Worm (Caenorhabditis elegans): ENCODE data around the gene col-12.

DNA sequence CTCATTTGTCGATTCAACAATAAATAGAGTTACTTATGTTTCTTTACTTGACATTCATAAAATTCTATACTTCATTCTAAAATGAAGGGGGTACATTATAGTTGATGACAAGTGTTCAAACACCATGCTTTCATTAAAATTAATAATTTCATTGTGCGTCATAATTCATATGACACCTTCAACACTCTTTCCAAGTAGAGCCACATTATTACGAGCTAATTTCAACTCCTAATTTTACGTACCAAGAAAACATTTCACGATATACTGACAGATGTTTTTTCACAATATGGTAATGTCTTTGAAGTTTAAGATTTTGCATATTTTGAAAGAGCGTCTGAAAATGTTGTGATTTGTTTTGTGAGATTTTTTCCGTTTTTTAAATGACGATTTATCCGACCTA lies 40.5 kb upstream of the col-12 start:
- TF ChIP-seq tbx-37 (GFP tag; conservative IDR thresholded peaks at IDR 0.05) (no peak), flt-1 (GFP tag; IDR thresholded peaks at IDR 0.05) (no peak), aly-1 (tag; optimal IDR thresholded peaks at IDR 0.05) (no peak), tbx-11 (GFP tag; IDR thresholded peaks at IDR 0.05) (no peak), ama-1 (optimal IDR thresholded peaks at IDR 0.05) (no peak), hmbx-1 (tag; optimal IDR thresholded peaks at IDR 0.05) (no peak), ets-7 (tag; optimal IDR thresholded peaks at IDR 0.05) (no peak), scrt-1 (GFP tag; IDR thresholded peaks at IDR 0.05) (no peak), F13C5.2 (tag; optimal IDR thresholded peaks at IDR 0.05) (no peak), ceh-36 (tag; optimal IDR thresholded peaks at IDR 0.05) (no peak), ceh-13 (GFP tag; optimal IDR thresholded peaks at IDR 0.05) (no peak)

All from whole organism, early embryonic.